Worm (Caenorhabditis elegans) whole organism, midembryonic: ENCODE data around the gene C49C8.2.

Source experiments
- T22C8.4 ChIP-seq: fragments of 200-800 bp; sonication (Bioruptor generic); IDR thresholded peaks from 2 replicates; pipeline ENCODE4 v1.3.6; 2022; ENCODE audit warnings: missing genetic modification characterization, missing compliant biosample characterization
- ref-1 ChIP-seq: fragments of 200-800 bp; sonication (Bioruptor generic); conservative IDR thresholded peaks from 2 replicates; pipeline ENCODE4 v1.3.6; 2022; ENCODE audit warnings: missing genetic modification reagents, missing genetic modification characterization, missing compliant biosample characterization
- tab-1 ChIP-seq: fragments of 200-800 bp; sonication (Bioruptor generic); IDR thresholded peaks from 2 replicates; pipeline ENCODE4 v1.3.6; 2022; ENCODE audit warnings: missing genetic modification characterization, missing compliant biosample characterization

- no peak for TF ChIP-seq ref-1 (GFP tag; lab: Robert Waterston, UW)
- no peak for TF ChIP-seq tab-1 (GFP tag; lab: Robert Waterston, UW)
- no peak for TF ChIP-seq T22C8.4 (GFP tag; lab: Robert Waterston, UW)
These were observed 42.7 kb upstream of the C49C8.2 start for ce11 chrIV:8608204-8608603.
